Worm (Caenorhabditis elegans): ENCODE measurements around the gene F26D10.13.

Gene F26D10.13

DNA sequence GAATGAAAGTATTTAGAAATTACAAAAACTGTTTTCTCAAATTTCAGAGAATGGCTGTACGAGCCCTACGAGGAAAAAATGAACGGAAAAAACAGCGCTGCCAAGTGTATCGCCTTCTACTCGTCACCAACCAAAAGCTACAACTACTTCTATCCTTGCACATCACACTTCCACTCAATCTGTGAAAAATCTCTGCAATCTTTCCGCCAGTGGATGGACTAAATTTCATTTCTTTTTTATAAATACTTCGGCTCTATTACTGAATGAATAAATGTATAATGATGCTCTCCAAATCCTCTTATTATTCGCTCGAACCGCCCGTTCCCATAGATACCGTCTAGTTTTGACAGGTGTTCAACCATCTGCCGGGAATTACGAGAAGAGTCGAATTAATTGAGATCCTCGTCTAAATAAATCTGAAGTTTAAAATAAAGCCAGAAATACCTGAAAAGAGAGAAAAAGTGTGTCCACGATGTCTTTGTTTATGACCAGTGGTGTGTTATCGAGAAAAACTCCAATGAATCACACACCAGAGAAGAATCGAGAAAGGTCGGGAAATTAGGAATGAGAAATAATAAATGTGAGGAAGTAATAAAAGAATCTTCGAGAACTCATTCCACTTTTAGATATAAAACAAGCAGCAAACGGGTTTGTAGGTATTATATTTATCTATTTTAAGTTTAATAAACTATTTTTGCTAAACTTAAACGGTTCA is 13.0 kb upstream of the F26D10.13 start (continued):
- no peak for TF ChIP-seq elt-2 (tag; optimal IDR thresholded peaks at IDR 0.05)
- TF ChIP-seq lin-35 (GFP tag; optimal IDR thresholded peaks at IDR 0.05), result no peak
- TF ChIP-seq efl-1 (optimal IDR thresholded peaks at IDR 0.05), result no peak
- TF ChIP-seq efl-1 (GFP tag; optimal IDR thresholded peaks at IDR 0.05 in 1 of 2), result peak in 1 of 2 experiments; percentile 92
- no peak for TF ChIP-seq nhr-237 (tag; optimal IDR thresholded peaks at IDR 0.05)
- no peak for TF ChIP-seq F16B12.6 (tag; optimal IDR thresholded peaks at IDR 0.05)
- TF ChIP-seq ceh-90 (tag; optimal IDR thresholded peaks at IDR 0.05), result no peak
- TF ChIP-seq ets-5 (GFP tag; IDR thresholded peaks at IDR 0.05), result no peak
- no peak for TF ChIP-seq nhr-84 (tag; optimal IDR thresholded peaks at IDR 0.05)
- TF ChIP-seq ceh-8 (GFP tag; optimal IDR thresholded peaks at IDR 0.05), result no peak
- no peak for TF ChIP-seq nhr-12 (tag; optimal IDR thresholded peaks at IDR 0.05)
- TF ChIP-seq dsc-1 (tag; optimal IDR thresholded peaks at IDR 0.05), result peak; percentile 10
- TF ChIP-seq hpl-2 (GFP tag; optimal IDR thresholded peaks at IDR 0.05), result no peak
- TF ChIP-seq lin-39 (tag; optimal IDR thresholded peaks at IDR 0.05), result no peak
- no peak for TF ChIP-seq unc-30 (tag; optimal IDR thresholded peaks at IDR 0.05)
- no peak for TF ChIP-seq pag-3 (tag; optimal IDR thresholded peaks at IDR 0.05; ENCODE audit: borderline replicate concordance, insufficient read depth)
- no peak for TF ChIP-seq lin-13 (GFP tag; optimal IDR thresholded peaks at IDR 0.05)

DNA sequence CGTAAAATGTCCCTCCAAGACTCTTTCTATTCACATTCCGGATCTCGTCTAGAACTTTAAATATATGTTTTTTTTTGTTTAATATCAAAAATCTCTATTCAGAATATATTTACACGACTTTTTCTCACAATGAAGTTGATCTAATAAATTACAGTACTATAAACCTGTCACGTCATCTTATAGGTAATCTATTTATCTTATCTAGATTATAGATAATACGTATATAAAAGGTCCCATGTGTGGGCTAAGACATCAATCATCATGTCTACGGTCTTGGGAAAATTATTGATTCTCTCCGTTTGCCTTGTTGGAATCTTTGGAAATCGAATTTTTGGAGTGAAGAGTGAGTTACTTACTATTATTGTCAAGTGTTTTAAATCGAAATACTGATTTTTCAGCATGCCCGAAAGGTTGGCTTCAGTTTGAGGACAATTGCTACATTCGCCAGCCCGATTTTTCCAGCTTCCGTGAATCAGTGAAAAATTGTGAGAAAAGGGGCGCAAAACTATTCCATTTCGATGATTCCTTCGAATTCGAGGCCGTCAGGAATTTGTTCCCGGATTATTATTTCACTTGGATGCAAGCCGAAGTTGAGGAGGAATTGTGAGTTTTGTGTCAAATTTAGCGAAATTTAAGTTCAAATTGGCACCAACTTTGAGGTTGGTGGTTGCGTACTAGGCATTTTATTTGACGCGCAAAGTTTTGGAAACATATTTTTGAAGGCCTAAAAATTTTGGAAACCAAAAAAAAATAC is 12.3 kb upstream of the F26D10.13 start, which contains the start of gene clec-196:
Gene clec-196 (plus strand): TSS at position 252 of the 754 bp plus-strand sequence.
- peak; percentile 5 to 77 for TF ChIP-seq lin-35 (GFP tag; optimal IDR thresholded peaks at IDR 0.05)
- TF ChIP-seq swsn-7 (tag; optimal IDR thresholded peaks at IDR 0.05), result peak; percentile 14
- TF ChIP-seq zip-4 (GFP tag; optimal IDR thresholded peaks at IDR 0.05), result no peak
- TF ChIP-seq efl-1 (optimal IDR thresholded peaks at IDR 0.05), result peak in 1 of 2 experiments; percentile 67
- peak; percentile 76 to 96 for TF ChIP-seq efl-1 (GFP tag; optimal IDR thresholded peaks at IDR 0.05 in 1 of 2)
- no peak for TF ChIP-seq C34B4.2 (tag; optimal IDR thresholded peaks at IDR 0.05)
- TF ChIP-seq fos-1 (tag; optimal IDR thresholded peaks at IDR 0.05), result no peak
- TF ChIP-seq C16A3.4 (tag; optimal IDR thresholded peaks at IDR 0.05), result peak; percentile 1
- peak; percentile 72 for TF ChIP-seq F16B12.6 (tag; optimal IDR thresholded peaks at IDR 0.05)
- no peak for TF ChIP-seq nhr-90 (tag; optimal IDR thresholded peaks at IDR 0.05; ENCODE audit: poor library complexity)
- TF ChIP-seq ceh-88 (GFP tag; IDR thresholded peaks at IDR 0.05), result 0 out of 2 replicates have a peak, but pooled peaks have one; percentile 14
- peak; percentile 23; the same call in 1 of the 2 replicates for TF ChIP-seq grh-1 (GFP tag; IDR thresholded peaks at IDR 0.05)
- peak; percentile 3 for TF ChIP-seq lin-15B (tag; optimal IDR thresholded peaks at IDR 0.05)
- peak; percentile 44 to 71 (median 46) for TF ChIP-seq dpl-1 (GFP tag; optimal IDR thresholded peaks at IDR 0.05)
- TF ChIP-seq fkh-4 (tag; optimal IDR thresholded peaks at IDR 0.05; ENCODE audit: borderline replicate concordance), result no peak
- peak in 1 of 2 experiments; percentile 9 for TF ChIP-seq lsy-2 (tag; optimal IDR thresholded peaks at IDR 0.05)
- TF ChIP-seq mef-2 (tag; optimal IDR thresholded peaks at IDR 0.05), result peak; percentile 17
- TF ChIP-seq sptf-1 (tag; optimal IDR thresholded peaks at IDR 0.05), result no peak

DNA sequence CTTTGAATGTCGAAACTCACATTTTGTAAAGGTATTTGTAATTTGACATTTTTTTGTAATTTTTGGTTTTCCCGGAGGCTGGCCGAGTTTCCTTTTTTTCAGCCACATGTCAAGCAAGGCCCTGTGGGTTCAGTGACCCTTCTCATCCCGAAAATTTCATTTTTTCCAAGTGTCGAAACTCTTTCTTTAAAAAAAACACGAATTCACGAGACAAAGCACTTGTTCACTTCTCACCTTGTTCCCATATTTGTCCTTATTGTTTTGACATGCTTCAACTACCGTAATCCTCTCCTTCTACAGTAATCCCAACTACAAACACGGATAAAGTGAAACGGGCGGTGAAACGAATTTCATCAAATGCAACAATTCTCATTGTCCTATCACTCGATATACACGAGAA is 10.7 kb upstream of the F26D10.13 start, which contains the start of gene lhfp-4:
Gene lhfp-4 (plus strand): TSS at position 301 of the 400 bp plus-strand sequence.
- TF ChIP-seq fos-1 (tag; optimal IDR thresholded peaks at IDR 0.05) (no peak), pax-3 (tag; optimal IDR thresholded peaks at IDR 0.05) (no peak), unc-98 (GFP tag; IDR thresholded peaks at IDR 0.05) (no peak), efl-1 (optimal IDR thresholded peaks at IDR 0.05) (no peak), efl-1 (GFP tag; optimal IDR thresholded peaks at IDR 0.05 in 1 of 2) (peak in 1 of 2 experiments; percentile 22), unc-130 (tag; optimal IDR thresholded peaks at IDR 0.05) (no peak), nhr-28 (tag; optimal IDR thresholded peaks at IDR 0.05) (no peak), ztf-11 (tag; optimal IDR thresholded peaks at IDR 0.05) (no peak)
